Fruit fly (Drosophila melanogaster): Measurements from ENCODE around the gene Svip.
A peak's percentile ranks its signal among the peaks of the same experiment; 100 is the strongest.

Gene Svip

DNA sequence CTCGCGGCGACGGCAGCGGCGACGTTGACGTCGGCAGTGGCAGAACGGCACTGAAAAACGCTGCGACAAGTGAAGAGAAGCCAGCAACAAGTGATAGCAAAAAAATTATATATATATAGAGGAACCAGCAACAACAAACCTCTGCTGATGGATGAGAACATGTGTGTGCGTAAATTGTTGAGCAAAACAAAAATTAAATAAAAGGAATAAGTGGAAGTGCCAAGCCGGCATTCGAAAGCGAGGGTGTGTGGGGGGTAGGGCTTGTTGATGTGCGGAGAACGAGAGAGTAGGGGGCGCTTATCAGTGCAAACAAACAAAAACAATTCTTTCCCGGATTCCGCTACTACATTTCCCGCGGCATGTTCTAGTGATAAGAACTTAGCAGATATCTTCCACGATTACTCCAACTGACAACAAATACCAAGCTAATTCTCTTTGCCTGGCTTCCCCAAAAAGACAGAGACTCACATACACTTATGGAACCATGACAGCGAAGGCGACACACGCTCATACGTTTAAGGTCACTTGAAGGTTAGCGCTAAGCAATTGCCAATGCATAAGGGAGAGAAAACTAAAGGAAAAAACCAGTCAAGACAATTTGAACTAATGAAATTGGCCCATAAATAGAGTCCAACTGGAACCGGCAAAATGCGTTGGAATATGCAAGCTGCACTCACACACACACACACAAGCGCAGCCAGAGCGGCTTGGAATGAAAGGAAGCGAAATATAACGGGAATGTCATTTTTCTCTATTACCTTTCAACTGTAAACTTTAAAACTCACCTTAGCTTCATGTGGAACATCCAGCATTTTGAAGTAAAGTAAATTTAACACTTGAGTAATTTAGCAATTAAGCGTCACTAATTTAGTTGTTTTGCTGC lies 728 bp upstream of the Svip start (continued):
- TF ChIP-seq ewg (GFP tag; optimal IDR thresholded peaks at IDR 0.05) (no peak), tio (GFP tag; optimal IDR thresholded peaks at IDR 0.05) (no peak), CG11696 (GFP tag; IDR thresholded peaks at IDR 0.05) (no peak), ranshi (GFP tag; IDR thresholded peaks at IDR 0.05) (no peak), CG13424 (tag; optimal IDR thresholded peaks at IDR 0.05) (no peak), ci (GFP tag; IDR thresholded peaks at IDR 0.05) (no peak), CkIIα-i1 (GFP tag; IDR thresholded peaks at IDR 0.05) (no peak), Spps (tag; optimal IDR thresholded peaks at IDR 0.05) (no peak), Blimp-1 (GFP tag; optimal IDR thresholded peaks at IDR 0.05) (no peak), lab (GFP tag; optimal IDR thresholded peaks at IDR 0.05) (peak; percentile 12), CG1024 (GFP tag; IDR thresholded peaks at IDR 0.05) (no peak), sr (GFP tag; IDR thresholded peaks at IDR 0.05) (no peak), tll (GFP tag; optimal IDR thresholded peaks at IDR 0.05) (no peak), Opbp (GFP tag; IDR thresholded peaks at IDR 0.05; ENCODE audit: partially characterized antibody) (no peak), Dfd (GFP tag; optimal IDR thresholded peaks at IDR 0.05) (no peak), CG6683 (GFP tag; optimal IDR thresholded peaks at IDR 0.05) (no peak), ERR (GFP tag; optimal IDR thresholded peaks at IDR 0.05) (peak; percentile 98), gsb-n (tag; optimal IDR thresholded peaks at IDR 0.05) (no peak), ttk (GFP tag; IDR thresholded peaks at IDR 0.05) (no peak), sob (GFP tag; IDR thresholded peaks at IDR 0.05) (no peak), CG6854 (GFP tag; optimal IDR thresholded peaks at IDR 0.05) (no peak), dati (GFP tag; IDR thresholded peaks at IDR 0.05) (no peak), HLH4C (GFP tag; IDR thresholded peaks at IDR 0.05; ENCODE audit: partially characterized antibody) (no peak), CG8281 (tag; optimal IDR thresholded peaks at IDR 0.05) (no peak), Hr39 (optimal IDR thresholded peaks at IDR 0.05) (no peak), C15 (GFP tag; IDR thresholded peaks at IDR 0.05) (no peak), jing (GFP tag; optimal IDR thresholded peaks at IDR 0.05) (no peak), Ada2b (GFP tag; IDR thresholded peaks at IDR 0.05) (no peak), NFAT (GFP tag; IDR thresholded peaks at IDR 0.05) (no peak), CG17385 (GFP tag; optimal IDR thresholded peaks at IDR 0.05) (no peak), NK7.1 (GFP tag; optimal IDR thresholded peaks at IDR 0.05) (no peak), Xrp1 (GFP tag; IDR thresholded peaks at IDR 0.05) (no peak), Dll (GFP tag; IDR thresholded peaks at IDR 0.05; ENCODE audit: partially characterized antibody) (0 out of 4 replicates have a peak, but pooled peaks have one; percentile 23), p53 (GFP tag; optimal IDR thresholded peaks at IDR 0.05) (no peak), gem (tag; optimal IDR thresholded peaks at IDR 0.05) (no peak), CG11398 (GFP tag; optimal IDR thresholded peaks at IDR 0.05) (no peak), dm (GFP tag; optimal IDR thresholded peaks at IDR 0.05) (no peak), CG12942 (GFP tag; optimal IDR thresholded peaks at IDR 0.05) (no peak), H2.0 (GFP tag; IDR thresholded peaks at IDR 0.05) (no peak), CG2116 (GFP tag; optimal IDR thresholded peaks at IDR 0.05) (no peak), chm (GFP tag; IDR thresholded peaks at IDR 0.05) (no peak), ase (GFP tag; IDR thresholded peaks at IDR 0.05) (no peak), cato (GFP tag; optimal IDR thresholded peaks at IDR 0.05; ENCODE audit: borderline replicate concordance) (no peak), Sry-β (GFP tag; optimal IDR thresholded peaks at IDR 0.05) (no peak), dmrt11E (tag; optimal IDR thresholded peaks at IDR 0.05) (no peak), aop (GFP tag; IDR thresholded peaks at IDR 0.05) (no peak), Gsc (GFP tag; IDR thresholded peaks at IDR 0.05) (no peak), CG32772 (GFP tag; IDR thresholded peaks at IDR 0.05) (no peak), hbn (GFP tag; IDR thresholded peaks at IDR 0.05; ENCODE audit: partially characterized antibody) (no peak), dmrt99B (tag; optimal IDR thresholded peaks at IDR 0.05) (no peak)
